Worm (Caenorhabditis elegans): Measurements from ENCODE around the gene idpp-12.

DNA sequence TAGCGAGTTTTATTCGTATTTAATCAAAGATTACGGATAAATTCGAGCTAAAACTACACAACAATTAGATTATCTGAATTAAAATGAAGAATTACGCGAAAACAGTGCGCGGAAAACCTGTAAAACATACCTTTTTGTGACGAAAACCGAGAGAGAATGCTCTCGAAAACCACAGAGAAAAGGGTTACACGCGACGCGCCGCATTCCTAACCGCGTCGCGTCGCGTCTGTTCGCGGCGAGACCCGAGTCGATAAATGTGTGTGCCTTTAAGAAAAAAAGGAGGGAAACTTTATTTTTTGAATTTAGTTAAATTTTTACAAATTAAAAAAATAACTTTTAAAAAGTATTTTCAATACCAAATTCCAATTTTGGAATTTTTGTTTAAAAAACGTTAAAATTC is 34.9 kb downstream of the idpp-12 start, which contains the start of gene hrpa-1:
- TF ChIP-seq fos-1 (tag; optimal IDR thresholded peaks at IDR 0.05) = peak; percentile 76
- TF ChIP-seq rnt-1 (tag; optimal IDR thresholded peaks at IDR 0.05) = peak; percentile 92
- peak; percentile 29 for TF ChIP-seq unc-130 (tag; optimal IDR thresholded peaks at IDR 0.05)
- TF ChIP-seq mep-1 (tag; optimal IDR thresholded peaks at IDR 0.05) = peak; percentile 94
- TF ChIP-seq nhr-11 (tag; optimal IDR thresholded peaks at IDR 0.05) = peak; percentile 23
- peak in 1 of 2 experiments; percentile 75 for TF ChIP-seq mdl-1 (tag; optimal IDR thresholded peaks at IDR 0.05)
- peak; percentile 85 for TF ChIP-seq lin-13 (GFP tag; optimal IDR thresholded peaks at IDR 0.05)
- no peak for TF ChIP-seq nhr-28 (tag; optimal IDR thresholded peaks at IDR 0.05)
- peak; percentile 89 for TF ChIP-seq lin-39 (tag; optimal IDR thresholded peaks at IDR 0.05)
- TF ChIP-seq Y116A8C.19 (tag; optimal IDR thresholded peaks at IDR 0.05; ENCODE audit: borderline replicate concordance) = no peak
- peak; percentile 31 for TF ChIP-seq zag-1 (tag; optimal IDR thresholded peaks at IDR 0.05)
- peak; percentile 55; the same call in 1 of the 2 replicates for TF ChIP-seq mab-9 (GFP tag; IDR thresholded peaks at IDR 0.05)

Data from whole organism, L1 larva.